Worm (Caenorhabditis elegans) whole organism, late embryonic: ENCODE measurements around the gene F10E7.9.

Experiments used
- C08G9.2 ChIP-seq: sonication (generic microtip); optimal IDR thresholded peaks from 2 replicates; lab custom pipeline; 2016; ENCODE audit warnings: mild to moderate bottlenecking, missing genetic modification characterization, moderate library complexity, missing compliant biosample characterization
- F13H6.1 ChIP-seq: sonication (generic microtip); optimal IDR thresholded peaks from 2 replicates; lab custom pipeline; 2016; ENCODE audit warnings: missing genetic modification characterization, missing compliant biosample characterization
- ceh-45 ChIP-seq: fragments of 200-800 bp; sonication (Bioruptor generic); IDR thresholded peaks from 2 replicates; pipeline ENCODE4 v1.3.6; 2022; ENCODE audit warnings: missing genetic modification reagents, missing genetic modification characterization, missing compliant biosample characterization
- ceh-6 ChIP-seq: fragments of 200-800 bp; sonication (Bioruptor generic); optimal IDR thresholded peaks from 2 replicates; lab custom pipeline; 2018; ENCODE audit warnings: mild to moderate bottlenecking, missing genetic modification characterization, missing compliant biosample characterization
- che-1 ChIP-seq: sonication (generic microtip); optimal IDR thresholded peaks from 2 replicates; lab custom pipeline; 2016; ENCODE audit warnings: mild to moderate bottlenecking, missing genetic modification characterization, missing compliant biosample characterization
- dve-1 ChIP-seq: sonication (generic microtip); optimal IDR thresholded peaks from 2 replicates; lab custom pipeline; 2017; ENCODE audit warnings: antibody characterized with exemption, mild to moderate bottlenecking, missing genetic modification characterization, missing compliant biosample characterization
- fkh-10 ChIP-seq: fragments of 150-350 bp; optimal IDR thresholded peaks from 2 replicates; lab custom pipeline; 2014; ENCODE audit warnings: missing biosample characterization, missing genetic modification reagents, missing genetic modification characterization
- hlh-30 ChIP-seq: sonication (generic microtip); optimal IDR thresholded peaks from 2 replicates; lab custom pipeline; 2017; ENCODE audit warnings: antibody characterized with exemption, missing genetic modification characterization, missing compliant biosample characterization; ENCODE audit not compliant: insufficient read depth
- hlh-6 ChIP-seq: sonication (generic microtip); optimal IDR thresholded peaks from 2 replicates; lab custom pipeline; 2016; ENCODE audit warnings: missing genotype, missing genetic modification characterization, missing compliant biosample characterization
- hlh-8 ChIP-seq: sonication (generic microtip); optimal IDR thresholded peaks from 2 replicates; lab custom pipeline; 2016; ENCODE audit warnings: missing genotype, missing genetic modification characterization, missing compliant biosample characterization
- nhr-232 ChIP-seq: sonication (generic microtip); optimal IDR thresholded peaks from 2 replicates; lab custom pipeline; 2016; ENCODE audit warnings: missing genetic modification characterization, missing compliant biosample characterization
- pag-3 ChIP-seq: sonication (generic microtip); optimal IDR thresholded peaks from 2 replicates; lab custom pipeline; 2016; ENCODE audit warnings: missing compliant biosample characterization, missing genetic modification characterization, borderline replicate concordance
- pros-1 ChIP-seq: fragments of 150-350 bp; optimal IDR thresholded peaks from 2 replicates; lab custom pipeline; 2014; ENCODE audit warnings: missing biosample characterization, missing genetic modification reagents, missing genetic modification characterization
- unc-3 ChIP-seq, 2 experiments: fragments of 200-800 bp in 1 of 2; sonication (Bioruptor generic) in 1 of 2; sonication (generic microtip) in 1 of 2; conservative IDR thresholded peaks in 1 of 2; optimal IDR thresholded peaks in 1 of 2; 2 replicates each; pipeline versions ENCODE4 v1.3.6 to Lab custom; 2016 to 2022; ENCODE audit warnings: missing compliant biosample characterization in 2 of 2, missing genetic modification characterization in 2 of 2, missing genetic modification reagents in 1 of 2
- unc-55 ChIP-seq: sonication (generic microtip); optimal IDR thresholded peaks from 2 replicates; lab custom pipeline; 2017; ENCODE audit warnings: missing biosample characterization, missing genetic modification reagents, missing genetic modification characterization
- zip-5 ChIP-seq: sonication (generic microtip); optimal IDR thresholded peaks from 2 replicates; lab custom pipeline; 2016; ENCODE audit warnings: missing genetic modification characterization, missing compliant biosample characterization

Gene F10E7.9

DNA sequence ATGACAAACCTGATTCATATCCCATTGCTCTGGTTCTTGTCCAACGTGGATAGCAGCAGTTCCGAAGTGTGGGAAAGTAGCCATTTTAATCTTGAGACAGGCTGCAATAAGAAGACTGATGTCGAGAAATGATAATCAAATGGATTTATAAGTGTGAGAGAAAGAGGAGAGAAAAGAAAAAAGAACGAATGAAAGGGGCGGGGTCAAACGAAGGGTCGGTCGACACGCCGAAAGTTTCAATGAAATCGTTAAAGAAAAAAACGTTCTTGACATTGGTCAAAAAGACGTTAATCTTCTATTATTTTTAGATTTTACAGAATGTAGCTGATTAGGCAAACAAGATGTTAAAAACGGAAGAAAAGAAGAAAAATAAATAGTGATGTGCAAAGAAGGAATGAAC is 52.0 kb downstream of the F10E7.9 start, which contains the start of gene cth-2:
Gene cth-2 (minus strand): TSS at position 101 of the 400 bp plus-strand sequence.
- no peak for TF ChIP-seq dve-1 (tag; lab: Kevin White, UChicago)
- no peak for TF ChIP-seq hlh-8
- TF ChIP-seq hlh-30 (tag; lab: Kevin White, UChicago) = no peak
- TF ChIP-seq F13H6.1 = no peak
- no peak for TF ChIP-seq hlh-6 (tag; lab: Kevin White, UChicago)
- TF ChIP-seq C08G9.2 (tag; lab: Kevin White, UChicago) = no peak
- TF ChIP-seq che-1 (tag; lab: Kevin White, UChicago) = no peak
- TF ChIP-seq fkh-10 = no peak
- TF ChIP-seq nhr-232 (tag; lab: Kevin White, UChicago) = no peak
- no peak for TF ChIP-seq unc-55 (GFP tag; lab: Kevin White, UChicago)
- no peak for TF ChIP-seq pros-1 (tag; lab: Kevin White, UChicago)
- no peak for TF ChIP-seq ceh-45 (GFP tag; lab: Robert Waterston, UW)
- no peak for TF ChIP-seq pag-3
- TF ChIP-seq unc-3 (GFP tag; conservative IDR thresholded peaks at IDR 0.05; lab: Robert Waterston, UW) = no peak
- no peak for TF ChIP-seq unc-3 (tag; optimal IDR thresholded peaks at IDR 0.05; lab: Kevin White, UChicago)
- TF ChIP-seq zip-5 (tag; lab: Kevin White, UChicago) = no peak
- no peak for TF ChIP-seq ceh-6 (GFP tag; lab: Kevin White, UChicago)
